Worm (Caenorhabditis elegans) whole organism, L3 larva: ENCODE results near the gene T27E4.5.

Source experiments
- R02D3.7 ChIP-seq: fragments of 150-350 bp; optimal IDR thresholded peaks from 2 replicates; lab custom pipeline; 2014; ENCODE audit warnings: missing biosample characterization, missing genetic modification characterization
- ceh-28 ChIP-seq: fragments of 150-350 bp; optimal IDR thresholded peaks from 2 replicates; lab custom pipeline; 2014; ENCODE audit warnings: missing biosample characterization, missing genetic modification reagents, missing genetic modification characterization
- fkh-10 ChIP-seq: sonication (generic microtip); optimal IDR thresholded peaks from 2 replicates; lab custom pipeline; 2017; ENCODE audit warnings: missing biosample characterization, missing genetic modification reagents, missing genetic modification characterization
- fos-1 ChIP-seq: fragments of 150-350 bp; optimal IDR thresholded peaks from 2 replicates; lab custom pipeline; 2014; ENCODE audit warnings: missing biosample characterization, missing genetic modification characterization
- lin-39 ChIP-seq: fragments of 150-350 bp; optimal IDR thresholded peaks from 2 replicates; lab custom pipeline; 2018; ENCODE audit warnings: missing biosample characterization, missing genetic modification reagents, missing genetic modification characterization
- nfya-1 ChIP-seq: sonication (generic microtip); optimal IDR thresholded peaks from 2 replicates; lab custom pipeline; 2017; ENCODE audit warnings: missing genetic modification characterization, mild to moderate bottlenecking, missing compliant biosample characterization, antibody characterized with exemption, moderate library complexity; ENCODE audit not compliant: insufficient read depth
- nhr-11 ChIP-seq: fragments of 150-350 bp; optimal IDR thresholded peaks from 2 replicates; lab custom pipeline; 2014; ENCODE audit warnings: missing biosample characterization, missing genetic modification characterization
- nhr-237 ChIP-seq: fragments of 150-350 bp; optimal IDR thresholded peaks from 2 replicates; lab custom pipeline; 2014; ENCODE audit warnings: missing biosample characterization, missing genetic modification characterization
- nhr-28 ChIP-seq: fragments of 150-350 bp; optimal IDR thresholded peaks from 2 replicates; lab custom pipeline; 2014; ENCODE audit warnings: missing biosample characterization, missing genetic modification characterization
- nhr-76 ChIP-seq: fragments of 150-350 bp; sonication (generic microtip); optimal IDR thresholded peaks from 5 replicates; lab custom pipeline; 2014; ENCODE audit warnings: missing biosample characterization, missing genetic modification characterization
- nhr-77 ChIP-seq: fragments of 150-350 bp; optimal IDR thresholded peaks from 2 replicates; lab custom pipeline; 2014; ENCODE audit warnings: missing biosample characterization, missing genetic modification characterization
- snpc-4 ChIP-seq: fragments of 150-350 bp; optimal IDR thresholded peaks from 2 replicates; lab custom pipeline; 2014; ENCODE audit warnings: missing biosample characterization, missing genetic modification characterization
- ztf-11 ChIP-seq: fragments of 150-350 bp; optimal IDR thresholded peaks from 2 replicates; lab custom pipeline; 2014; ENCODE audit warnings: missing biosample characterization, missing genetic modification characterization

ce11 chrV:9111957-9112356, 42.4 kb upstream of the T27E4.5 start:
- TF ChIP-seq nhr-76 (tag; lab: Kevin White, UChicago): no peak
- no peak for TF ChIP-seq snpc-4 (tag; lab: Kevin White, UChicago)
- TF ChIP-seq R02D3.7 (tag; lab: Kevin White, UChicago): no peak
- no peak for TF ChIP-seq lin-39
- TF ChIP-seq nfya-1 (tag; lab: Kevin White, UChicago): no peak
- TF ChIP-seq ceh-28 (tag; lab: Kevin White, UChicago): no peak
- no peak for TF ChIP-seq nhr-28 (tag; lab: Kevin White, UChicago)
- TF ChIP-seq nhr-77 (tag; lab: Kevin White, UChicago): no peak
- TF ChIP-seq fkh-10 (GFP tag; lab: Kevin White, UChicago): no peak
- no peak for TF ChIP-seq ztf-11 (tag; lab: Kevin White, UChicago)
- TF ChIP-seq nhr-11 (tag; lab: Kevin White, UChicago): no peak
- no peak for TF ChIP-seq nhr-237 (tag; lab: Kevin White, UChicago)
- TF ChIP-seq fos-1 (tag; lab: Kevin White, UChicago): no peak
